Fruit fly (Drosophila melanogaster) S2 (cell line): ENCODE results near the gene CG13896.

Source experiments
- CG8478 ChIP-seq: fragments of >200 bp; optimal IDR thresholded peaks from 2 replicates; lab custom pipeline; 2018
- CTCF ChIP-seq, 2 experiments: fragments of >200 bp; optimal IDR thresholded peaks; 2 replicates each; lab custom pipeline; 2018

- TF ChIP-seq CG8478 (lab: Kevin White, UChicago), result no peak
- no peak for TF ChIP-seq CTCF (optimal IDR thresholded peaks at IDR 0.05; lab: Kevin White, UChicago)
Observed at dm6 chr3L:746345-746932, 34.8 kb upstream of the CG13896 start.
